Worm (Caenorhabditis elegans) whole organism, L2 larva: Measurements from ENCODE around the gene T05B11.4.

Source experiments
- F13H6.1 ChIP-seq: sonication (generic microtip); optimal IDR thresholded peaks from 2 replicates; lab custom pipeline; 2016; ENCODE audit warnings: missing genetic modification characterization, missing compliant biosample characterization
- aly-2 ChIP-seq: fragments of 150-350 bp; optimal IDR thresholded peaks from 2 replicates; lab custom pipeline; 2014; ENCODE audit warnings: missing biosample characterization, missing genetic modification characterization
- ama-1 ChIP-seq: fragments of 150-350 bp; optimal IDR thresholded peaks from 2 replicates; lab custom pipeline; 2018; ENCODE audit warnings: inconsistent platforms
- elt-3 ChIP-seq: sonication (generic microtip); optimal IDR thresholded peaks from 2 replicates; lab custom pipeline; 2017; ENCODE audit warnings: missing biosample characterization, missing genetic modification characterization
- lin-11 ChIP-seq: fragments of 150-350 bp; sonication (generic microtip); optimal IDR thresholded peaks from 2 replicates; lab custom pipeline; 2014; ENCODE audit warnings: missing biosample characterization, missing genetic modification characterization, inconsistent platforms, mixed read lengths
- lin-39 ChIP-seq: fragments of 150-350 bp; optimal IDR thresholded peaks from 2 replicates; lab custom pipeline; 2014; ENCODE audit warnings: missing biosample characterization, missing genetic modification reagents, missing genetic modification characterization
- mdl-1 ChIP-seq, 2 experiments: fragments of 150-350 bp in 1 of 2; sonication (generic microtip) in 1 of 2; optimal IDR thresholded peaks; 2 replicates each; lab custom pipeline; 2017; ENCODE audit warnings: missing biosample characterization in 2 of 2, missing genetic modification characterization in 2 of 2
- nhr-237 ChIP-seq: fragments of 150-350 bp; optimal IDR thresholded peaks from 2 replicates; lab custom pipeline; 2014; ENCODE audit warnings: missing biosample characterization, missing genetic modification characterization
- nhr-25 ChIP-seq: fragments of 150-350 bp; sonication (generic microtip); optimal IDR thresholded peaks from 3 replicates; lab custom pipeline; 2014; ENCODE audit warnings: missing biosample characterization, missing genetic modification characterization
- snpc-4 ChIP-seq: fragments of 150-350 bp; optimal IDR thresholded peaks from 2 replicates; lab custom pipeline; 2014; ENCODE audit warnings: missing biosample characterization, missing genetic modification characterization
- unc-39 ChIP-seq: fragments of 150-350 bp; optimal IDR thresholded peaks from 2 replicates; lab custom pipeline; 2014; ENCODE audit warnings: missing biosample characterization, missing genetic modification characterization
- unc-55 ChIP-seq: fragments of 150-350 bp; sonication (generic microtip); optimal IDR thresholded peaks from 3 replicates; lab custom pipeline; 2014; ENCODE audit warnings: missing biosample characterization, missing genetic modification reagents, missing genetic modification characterization
- ztf-11 ChIP-seq: sonication (generic microtip); optimal IDR thresholded peaks from 2 replicates; lab custom pipeline; 2017; ENCODE audit warnings: missing biosample characterization, missing genetic modification characterization

- no peak for TF ChIP-seq unc-55 (GFP tag; lab: Kevin White, UChicago)
- no peak for TF ChIP-seq ztf-11
- no peak for TF ChIP-seq elt-3 (tag; lab: Kevin White, UChicago)
- TF ChIP-seq mdl-1 (tag; optimal IDR thresholded peaks at IDR 0.05; lab: Kevin White, UChicago): no peak
- no peak for TF ChIP-seq lin-39 (tag; lab: Kevin White, UChicago)
- TF ChIP-seq F13H6.1 (tag; lab: Kevin White, UChicago): no peak
- no peak for TF ChIP-seq ama-1 (lab: Kevin White, UChicago)
- TF ChIP-seq nhr-25: no peak
- no peak for TF ChIP-seq nhr-237 (tag; lab: Kevin White, UChicago)
- TF ChIP-seq unc-39 (tag; lab: Kevin White, UChicago): no peak
- no peak for TF ChIP-seq snpc-4 (tag; lab: Kevin White, UChicago)
- no peak for TF ChIP-seq lin-11 (tag; lab: Kevin White, UChicago)
- TF ChIP-seq aly-2 (tag; lab: Kevin White, UChicago): no peak
Observed at ce11 chrV:7793067-7793466, 38.6 kb upstream of the T05B11.4 start, which contains the start of gene flp-21.
